Fruit fly (Drosophila melanogaster) whole organism, prepupa: ENCODE data around the gene lsn.

Source experiments
- CG10631 ChIP-seq: fragments of 200-800 bp; sonication (Bioruptor generic); optimal IDR thresholded peaks from 2 replicates; lab custom pipeline; 2016; ENCODE audit warnings: missing biosample characterization, missing genetic modification characterization
- CG10669 ChIP-seq: fragments of 200-800 bp; sonication (Bioruptor generic); optimal IDR thresholded peaks from 3 replicates; lab custom pipeline; 2018; ENCODE audit warnings: missing biosample characterization, mild to moderate bottlenecking, missing genetic modification characterization, moderate library complexity
- CG11294 ChIP-seq: fragments of 200-800 bp; sonication (Bioruptor generic); IDR thresholded peaks from 2 replicates; pipeline ENCODE4 v1.3.6; 2022; ENCODE audit warnings: missing biosample characterization, missing genetic modification characterization
- CG11902 ChIP-seq: fragments of 200-800 bp; sonication (Bioruptor generic); optimal IDR thresholded peaks from 3 replicates; lab custom pipeline; 2016; ENCODE audit warnings: missing biosample characterization, missing genetic modification characterization
- CG1621 ChIP-seq: fragments of 200-800 bp; sonication (Bioruptor generic); optimal IDR thresholded peaks from 3 replicates; lab custom pipeline; 2018; ENCODE audit warnings: missing biosample characterization, mild to moderate bottlenecking, missing genetic modification characterization
- CG16779 ChIP-seq: fragments of 200-800 bp; sonication (Bioruptor generic); optimal IDR thresholded peaks from 3 replicates; lab custom pipeline; 2017; ENCODE audit warnings: missing biosample characterization, mild to moderate bottlenecking, missing genetic modification characterization
- CG32006 ChIP-seq: fragments of 200-800 bp; sonication (Bioruptor generic); optimal IDR thresholded peaks from 3 replicates; lab custom pipeline; 2017; ENCODE audit warnings: missing biosample characterization, mild to moderate bottlenecking, missing genetic modification characterization
- CG3919 ChIP-seq: fragments of 200-800 bp; sonication (Bioruptor generic); optimal IDR thresholded peaks from 3 replicates; lab custom pipeline; 2016; ENCODE audit warnings: missing biosample characterization, missing genetic modification characterization
- CG4318 ChIP-seq: fragments of 200-800 bp; sonication (Bioruptor generic); optimal IDR thresholded peaks from 3 replicates; lab custom pipeline; 2017; ENCODE audit warnings: missing biosample characterization, mild to moderate bottlenecking, missing genetic modification characterization
- CG6163 ChIP-seq: fragments of 200-800 bp; sonication (Bioruptor generic); IDR thresholded peaks from 3 replicates; pipeline ENCODE4 v1.3.6; 2022; ENCODE audit warnings: missing biosample characterization, missing genetic modification characterization
- CG6276 ChIP-seq: fragments of 200-800 bp; sonication (Bioruptor generic); optimal IDR thresholded peaks from 2 replicates; lab custom pipeline; 2017; ENCODE audit warnings: missing biosample characterization, mild to moderate bottlenecking, missing genetic modification characterization
- CG6792 ChIP-seq: fragments of 200-800 bp; sonication (Bioruptor generic); optimal IDR thresholded peaks from 3 replicates; lab custom pipeline; 2016; ENCODE audit warnings: missing biosample characterization, missing genetic modification characterization
- CG6808 ChIP-seq: fragments of 200-800 bp; sonication (Bioruptor generic); optimal IDR thresholded peaks from 3 replicates; lab custom pipeline; 2017; ENCODE audit warnings: missing biosample characterization, missing genetic modification characterization, mild to moderate bottlenecking, moderate library complexity, missing genetic modification reagents
- CG6854 ChIP-seq: fragments of 200-800 bp; sonication (Bioruptor generic); optimal IDR thresholded peaks from 2 replicates; lab custom pipeline; 2017; ENCODE audit warnings: missing biosample characterization, mild to moderate bottlenecking, missing genetic modification characterization
- CG7368 ChIP-seq: fragments of 200-800 bp; sonication (Bioruptor generic); optimal IDR thresholded peaks from 3 replicates; lab custom pipeline; 2016; ENCODE audit warnings: missing biosample characterization, missing genetic modification characterization
- CG8119 ChIP-seq: fragments of 200-800 bp; sonication (Bioruptor generic); IDR thresholded peaks from 3 replicates; pipeline ENCODE4 v1.3.6; 2022; ENCODE audit warnings: missing biosample characterization, missing genetic modification characterization
- CG8632 ChIP-seq: fragments of 200-800 bp; sonication (Bioruptor generic); optimal IDR thresholded peaks from 3 replicates; lab custom pipeline; 2016; ENCODE audit warnings: missing biosample characterization, missing genetic modification characterization
- CG9139 ChIP-seq: fragments of 200-800 bp; sonication (Bioruptor generic); optimal IDR thresholded peaks from 3 replicates; lab custom pipeline; 2017; ENCODE audit warnings: missing biosample characterization, mild to moderate bottlenecking, missing genetic modification characterization
- Eip78C ChIP-seq: fragments of 200-800 bp; sonication (Bioruptor generic); peaks from one replicate; lab custom pipeline; 2016; ENCODE audit warnings: missing biosample characterization, missing genetic modification characterization
- Eip93F ChIP-seq: fragments of 200-800 bp; sonication (Bioruptor generic); optimal IDR thresholded peaks from 2 replicates; lab custom pipeline; 2016; ENCODE audit warnings: missing biosample characterization, mild to moderate bottlenecking, missing genetic modification characterization
- Ets21C ChIP-seq: fragments of 200-800 bp; sonication (Bioruptor generic); optimal IDR thresholded peaks from 3 replicates; lab custom pipeline; 2016; ENCODE audit warnings: missing biosample characterization, missing genetic modification characterization
- Ets96B ChIP-seq: fragments of 200-800 bp; optimal IDR thresholded peaks from 2 replicates; lab custom pipeline; 2019; ENCODE audit warnings: missing biosample characterization, mild to moderate bottlenecking, missing genetic modification characterization, moderate library complexity
- Hr38 ChIP-seq: sonication (Bioruptor generic); optimal IDR thresholded peaks from 2 replicates; lab custom pipeline; 2016; ENCODE audit warnings: missing biosample characterization, missing genetic modification characterization
- Hr39 ChIP-seq: fragments of 200-800 bp; sonication (Bioruptor generic); optimal IDR thresholded peaks from 2 replicates; lab custom pipeline; 2016; ENCODE audit warnings: missing biosample characterization, missing genetic modification characterization
- Hr4 ChIP-seq: fragments of 200-800 bp; sonication (Bioruptor generic); optimal IDR thresholded peaks from 3 replicates; lab custom pipeline; 2016; ENCODE audit warnings: missing biosample characterization, missing genetic modification characterization
- Lpt ChIP-seq: fragments of 200-800 bp; sonication (Bioruptor generic); optimal IDR thresholded peaks from 3 replicates; lab custom pipeline; 2016; ENCODE audit warnings: missing biosample characterization, missing genetic modification characterization
- Met ChIP-seq: fragments of 200-800 bp; sonication (Bioruptor generic); optimal IDR thresholded peaks from 3 replicates; lab custom pipeline; 2016; ENCODE audit warnings: missing biosample characterization, missing genetic modification characterization
- Smox ChIP-seq: fragments of 200-800 bp; sonication (Bioruptor generic); optimal IDR thresholded peaks from 3 replicates; lab custom pipeline; 2016; ENCODE audit warnings: missing biosample characterization, missing genetic modification characterization
- Sox14 ChIP-seq: fragments of 200-800 bp; sonication (Bioruptor generic); optimal IDR thresholded peaks from 3 replicates; lab custom pipeline; 2016; ENCODE audit warnings: missing biosample characterization, missing genetic modification characterization
- Sox15 ChIP-seq: fragments of 200-800 bp; sonication (Bioruptor generic); optimal IDR thresholded peaks from 3 replicates; lab custom pipeline; 2016; ENCODE audit warnings: missing biosample characterization, missing genetic modification characterization
- achi ChIP-seq: fragments of 200-800 bp; sonication (Bioruptor generic); optimal IDR thresholded peaks from 3 replicates; lab custom pipeline; 2016; ENCODE audit warnings: missing biosample characterization, missing genetic modification characterization
- cyc ChIP-seq: fragments of 200-800 bp; sonication (Bioruptor generic); optimal IDR thresholded peaks from 3 replicates; lab custom pipeline; 2016; ENCODE audit warnings: missing biosample characterization, missing genetic modification characterization
- dsx ChIP-seq: fragments of 200-800 bp; optimal IDR thresholded peaks from 3 replicates; lab custom pipeline; 2019; ENCODE audit warnings: missing biosample characterization, mild to moderate bottlenecking, missing genetic modification characterization, moderate library complexity; ENCODE audit not compliant: poor library complexity, severe bottlenecking
- esn ChIP-seq: fragments of 200-800 bp; sonication (Bioruptor generic); optimal IDR thresholded peaks from 2 replicates; lab custom pipeline; 2016; ENCODE audit warnings: missing biosample characterization, mild to moderate bottlenecking, missing genetic modification characterization, moderate library complexity
- fd59A ChIP-seq: fragments of 200-800 bp; sonication (Bioruptor generic); optimal IDR thresholded peaks from 2 replicates; lab custom pipeline; 2017; ENCODE audit warnings: missing biosample characterization, mild to moderate bottlenecking, missing genetic modification characterization, missing genetic modification reagents
- fd85E ChIP-seq: fragments of 200-800 bp; sonication (Bioruptor generic); optimal IDR thresholded peaks from 3 replicates; lab custom pipeline; 2016; ENCODE audit warnings: missing biosample characterization, missing genetic modification characterization
- fkh ChIP-seq: fragments of 200-800 bp; sonication (Bioruptor generic); optimal IDR thresholded peaks from 3 replicates; lab custom pipeline; 2017; ENCODE audit warnings: missing biosample characterization, mild to moderate bottlenecking, missing genetic modification characterization, moderate library complexity
- lz ChIP-seq: fragments of 200-800 bp; sonication (Bioruptor generic); optimal IDR thresholded peaks from 3 replicates; lab custom pipeline; 2016; ENCODE audit warnings: missing biosample characterization, missing genetic modification characterization
- net ChIP-seq: fragments of 200-800 bp; sonication (Bioruptor generic); optimal IDR thresholded peaks from 3 replicates; lab custom pipeline; 2016; ENCODE audit warnings: missing biosample characterization, missing genetic modification characterization
- pdm3 ChIP-seq: fragments of 200-800 bp; sonication (Bioruptor generic); optimal IDR thresholded peaks from 3 replicates; lab custom pipeline; 2016; ENCODE audit warnings: missing biosample characterization, missing genetic modification characterization
- spab ChIP-seq: fragments of 200-800 bp; sonication (Bioruptor generic); optimal IDR thresholded peaks from 2 replicates; lab custom pipeline; 2017; ENCODE audit warnings: missing biosample characterization, mild to moderate bottlenecking, missing genetic modification characterization, missing genetic modification reagents
- topi ChIP-seq: fragments of 200-800 bp; sonication (Bioruptor generic); optimal IDR thresholded peaks from 3 replicates; lab custom pipeline; 2016; ENCODE audit warnings: missing biosample characterization, missing genetic modification characterization

Gene lsn

dm6 chr3R:21870158-21870971, 5.4 kb downstream of the lsn start, which contains the start of gene CG31431 (continued):
- TF ChIP-seq CG3919 (GFP tag; lab: Kevin White, UChicago), result peak; percentile 88
- peak; percentile 68 for TF ChIP-seq CG4318 (GFP tag; lab: Kevin White, UChicago)
- peak; percentile 52 for TF ChIP-seq Met (GFP tag; lab: Kevin White, UChicago)
- TF ChIP-seq fd59A (GFP tag; lab: Kevin White, UChicago), result peak; percentile 75
- TF ChIP-seq CG8632, result peak; percentile 55
- TF ChIP-seq lz, result peak; percentile 53
- peak; percentile 68 for TF ChIP-seq cyc (GFP tag; lab: Kevin White, UChicago)
- TF ChIP-seq CG10669, result peak; percentile 82
- peak; percentile 88 for TF ChIP-seq CG11294 (GFP tag; lab: Robert Waterston, UW)
- peak; percentile 77 for TF ChIP-seq spab (GFP tag; lab: Kevin White, UChicago)
- no peak for TF ChIP-seq Smox (GFP tag; lab: Kevin White, UChicago)
- peak; percentile 75 for TF ChIP-seq CG6808 (GFP tag; lab: Kevin White, UChicago)
- TF ChIP-seq Hr38 (GFP tag; lab: Kevin White, UChicago), result peak; percentile 36
- peak; percentile 78 for TF ChIP-seq dsx (GFP tag; lab: Kevin White, UChicago)
- TF ChIP-seq CG9139, result peak; percentile 74
- peak; percentile 92 for TF ChIP-seq CG6163 (GFP tag; lab: Robert Waterston, UW)
- TF ChIP-seq CG1621, result peak; percentile 81
- peak; percentile 82 for TF ChIP-seq Ets96B (tag; lab: Kevin White, UChicago)
- peak; percentile 73 for TF ChIP-seq CG7368
- TF ChIP-seq CG32006 (GFP tag; lab: Kevin White, UChicago), result peak; percentile 89
- TF ChIP-seq CG8119 (GFP tag; lab: Robert Waterston, UW), result peak; percentile 91
- peak; percentile 65 for TF ChIP-seq CG6792 (GFP tag; lab: Kevin White, UChicago)
- TF ChIP-seq net (GFP tag; lab: Kevin White, UChicago), result peak; percentile 82
- peak; percentile 64 for TF ChIP-seq CG16779 (tag; lab: Kevin White, UChicago)
- TF ChIP-seq, all 60 proteins: peak for 55

- TF ChIP-seq fkh (GFP tag; lab: Kevin White, UChicago), result peak; percentile 73
- peak; percentile 56 for TF ChIP-seq Eip78C (GFP tag; lab: Kevin White, UChicago)
- no peak for TF ChIP-seq Sox15 (GFP tag; lab: Kevin White, UChicago)
Measured at dm6 chr3R:21871348-21871940, 6.5 kb downstream of the lsn start.

DNA sequence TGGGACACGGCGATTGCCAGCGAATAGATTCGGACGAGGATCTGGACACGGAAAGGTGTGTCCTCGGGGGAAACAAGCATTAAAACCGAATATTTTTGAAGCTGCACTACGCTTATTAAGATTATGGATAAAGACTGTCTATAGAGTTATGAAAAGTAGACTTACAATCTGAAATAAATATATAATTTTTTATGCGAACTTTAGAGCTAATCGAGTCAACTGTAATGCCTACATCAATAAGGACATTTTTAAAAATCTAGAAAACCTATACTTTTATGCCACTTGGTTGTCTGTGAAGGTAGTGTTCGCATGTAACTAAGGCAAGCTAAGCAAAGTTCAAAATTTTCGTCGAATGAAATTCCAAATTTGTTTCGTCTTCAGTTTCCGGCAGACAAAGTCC, 8.5 kb downstream of the lsn start, which contains the start of gene CG31178:
Gene CG31178, plus strand, starts transcription at position 301 of the 400 bp plus-strand sequence.
- no peak for TF ChIP-seq CG10631
- TF ChIP-seq spab (GFP tag; lab: Kevin White, UChicago), result no peak
- no peak for TF ChIP-seq CG6792 (GFP tag; lab: Kevin White, UChicago)
- no peak for TF ChIP-seq CG9139
- TF ChIP-seq cyc (GFP tag; lab: Kevin White, UChicago), result no peak

DNA sequence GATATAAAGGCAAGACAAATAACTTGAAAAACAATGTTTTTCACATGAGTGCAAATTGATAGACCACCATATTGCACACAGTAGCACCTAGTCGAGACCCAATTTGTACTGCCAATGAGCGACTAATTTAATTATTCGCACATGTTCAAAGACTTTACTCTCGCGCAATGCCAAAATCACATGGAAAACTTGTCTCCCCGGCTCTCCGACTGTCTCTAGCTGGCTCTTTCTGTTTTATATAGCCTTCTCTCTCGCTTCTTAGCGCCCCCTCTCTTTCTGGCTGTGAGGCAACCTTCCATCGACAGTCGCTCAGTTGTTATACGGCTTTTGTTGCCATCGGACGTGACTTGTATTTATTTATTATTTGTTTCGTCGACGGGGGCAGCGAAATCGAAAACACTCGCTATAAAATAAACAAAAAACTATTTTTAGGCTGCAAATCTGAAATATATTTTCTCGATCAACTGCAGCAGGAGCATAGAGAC, 10.1 kb downstream of the lsn start, which contains the start of gene CG6656:
Gene CG6656, plus strand, starts transcription at position 312 of the 485 bp plus-strand sequence.
- TF ChIP-seq fkh (GFP tag; lab: Kevin White, UChicago) (peak; percentile 47), CG6808 (GFP tag; lab: Kevin White, UChicago) (no peak), Ets21C (GFP tag; lab: Kevin White, UChicago) (no peak), Lpt (GFP tag; lab: Kevin White, UChicago) (peak; percentile 76), CG6854 (peak; percentile 25), pdm3 (GFP tag; lab: Kevin White, UChicago) (no peak), Hr4 (GFP tag; lab: Kevin White, UChicago) (no peak), Sox15 (GFP tag; lab: Kevin White, UChicago) (no peak), CG10669 (peak; percentile 22), Sox14 (GFP tag; lab: Kevin White, UChicago) (peak; percentile 23), net (GFP tag; lab: Kevin White, UChicago) (peak; percentile 2), achi (no peak), CG6276 (GFP tag; lab: Kevin White, UChicago) (no peak), fd85E (GFP tag; lab: Kevin White, UChicago) (peak; percentile 17), CG11294 (GFP tag; lab: Robert Waterston, UW) (peak; percentile 33; the same call in 1 of the 2 replicates), CG16779 (tag; lab: Kevin White, UChicago) (peak; percentile 5), CG1621 (peak; percentile 80), topi (no peak), CG4318 (GFP tag; lab: Kevin White, UChicago) (no peak), CG11902 (GFP tag; lab: Kevin White, UChicago) (no peak), Eip78C (GFP tag; lab: Kevin White, UChicago) (peak; percentile 80), esn (GFP tag; lab: Kevin White, UChicago) (peak; percentile 26), Eip93F (GFP tag; lab: Kevin White, UChicago) (no peak), Hr39 (GFP tag; lab: Kevin White, UChicago) (no peak)
